ENCODE assay signal across 4 fruit fly cellular contexts in the genomic region with DNA sequence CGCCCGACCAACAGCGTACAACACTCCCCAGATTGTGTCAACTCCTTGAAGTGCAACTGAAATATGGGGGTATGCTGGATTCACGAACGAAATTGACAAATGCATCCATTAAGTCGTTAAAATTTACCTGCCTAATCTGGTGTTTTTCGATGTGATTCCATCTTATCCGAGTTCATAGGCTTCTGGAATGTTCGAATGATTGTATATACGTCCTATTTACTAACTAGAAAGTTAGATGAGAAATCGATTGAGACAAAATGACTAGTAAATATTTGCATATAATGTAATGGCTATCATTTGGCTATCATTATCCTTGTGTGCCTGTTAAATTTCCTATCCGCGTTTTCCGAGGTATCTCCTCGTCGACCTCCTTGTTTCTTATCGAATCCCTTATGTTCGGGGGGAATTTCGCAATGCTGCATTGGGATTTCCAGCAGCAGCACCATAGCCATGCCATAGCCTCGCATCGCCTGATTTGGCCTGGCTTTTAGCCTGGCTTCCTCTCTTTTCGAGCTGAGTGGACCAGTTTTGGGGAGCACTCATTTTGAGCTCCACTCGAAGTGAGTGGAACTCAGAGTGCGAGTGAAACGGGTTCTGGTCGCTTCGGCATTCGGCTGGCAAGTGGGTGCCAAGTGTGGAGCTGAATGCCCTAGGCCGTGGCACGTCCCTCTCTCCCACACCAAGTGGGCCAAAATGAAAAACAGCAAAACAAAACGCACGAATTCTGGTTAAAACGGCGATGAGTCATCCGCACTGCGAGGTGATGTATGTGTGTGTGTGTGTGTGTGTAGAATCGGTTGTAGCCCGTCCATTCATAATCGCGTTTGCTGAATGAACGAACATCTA.
TF ChIP-seq lines count a peak whose summit lies in the region.

No protein-coding gene starts in this region.

TF ChIP-seq in whole organism, embryonic, 481 proteins besides CTCF, POLR2A, EP300 and RAD21 (continued from another document and continues in another):
- TF ChIP-seq ci (GFP tag; IDR thresholded peaks at IDR 0.05; lab: Robert Waterston, UW) (peak; percentile 29; the same call in 1 of the 3 replicates), CG8089 (GFP tag; optimal IDR thresholded peaks at IDR 0.05; lab: Kevin White, UChicago) (no peak), CG8765 (GFP tag; IDR thresholded peaks at IDR 0.05; lab: Robert Waterston, UW) (no peak), rib (GFP tag; IDR thresholded peaks at IDR 0.05; lab: Robert Waterston, UW) (peak; percentile 49; the same call in 1 of the 2 replicates), CG1602 (GFP tag; optimal IDR thresholded peaks at IDR 0.05; lab: Kevin White, UChicago) (no peak), bbx (GFP tag; IDR thresholded peaks at IDR 0.05; lab: Robert Waterston, UW; ENCODE audit: partially characterized antibody) (peak; percentile 60; the same call in 1 of the 2 replicates), CG2202 (tag; optimal IDR thresholded peaks at IDR 0.05; lab: Kevin White, UChicago) (no peak), CG12744 (GFP tag; optimal IDR thresholded peaks at IDR 0.05; lab: Kevin White, UChicago) (no peak), CG34224 (GFP tag; IDR thresholded peaks at IDR 0.05; lab: Robert Waterston, UW; ENCODE audit: partially characterized antibody) (peak; percentile 15; the same call in 1 of the 3 replicates), CHES-1-like (GFP tag; optimal IDR thresholded peaks at IDR 0.05; lab: Kevin White, UChicago) (no peak), Vsx1 (GFP tag; optimal IDR thresholded peaks at IDR 0.05; lab: Kevin White, UChicago) (no peak), sna (GFP tag; IDR thresholded peaks at IDR 0.05; lab: Robert Waterston, UW; ENCODE audit: partially characterized antibody) (no peak), CG9215 (GFP tag; IDR thresholded peaks at IDR 0.05; lab: Robert Waterston, UW) (no peak), Scr (GFP tag; IDR thresholded peaks at IDR 0.05; lab: Robert Waterston, UW; ENCODE audit: partially characterized antibody) (peak; percentile 53), ash1 (GFP tag; optimal IDR thresholded peaks at IDR 0.05; lab: Kevin White, UChicago) (no peak), abd-A (tag; optimal IDR thresholded peaks at IDR 0.05; lab: Kevin White, UChicago) (peak; percentile 47), bsh (GFP tag; optimal IDR thresholded peaks at IDR 0.05; lab: Kevin White, UChicago) (no peak), nmo (GFP tag; optimal IDR thresholded peaks at IDR 0.05; lab: Kevin White, UChicago) (no peak), D19B (GFP tag; optimal IDR thresholded peaks at IDR 0.05; lab: Kevin White, UChicago) (no peak), Rfx (GFP tag; IDR thresholded peaks at IDR 0.05; lab: Robert Waterston, UW) (no peak), CG6854 (GFP tag; optimal IDR thresholded peaks at IDR 0.05; lab: Kevin White, UChicago) (no peak), CG14441 (GFP tag; IDR thresholded peaks at IDR 0.05; lab: Robert Waterston, UW) (no peak; the same call in 1 of the 2 replicates), H15 (GFP tag; IDR thresholded peaks at IDR 0.05; lab: Robert Waterston, UW) (no peak), inv (GFP tag; IDR thresholded peaks at IDR 0.05; lab: Robert Waterston, UW; ENCODE audit: partially characterized antibody) (peak; percentile 16; the same call in 1 of the 2 replicates), Ets97D (GFP tag; optimal IDR thresholded peaks at IDR 0.05; lab: Kevin White, UChicago) (no peak), seq (GFP tag; IDR thresholded peaks at IDR 0.05; lab: Robert Waterston, UW) (no peak), Doc2 (GFP tag; IDR thresholded peaks at IDR 0.05; lab: Robert Waterston, UW) (no peak), Sox100B (GFP tag; optimal IDR thresholded peaks at IDR 0.05; lab: Kevin White, UChicago) (no peak), CG15601 (tag; optimal IDR thresholded peaks at IDR 0.05; lab: Kevin White, UChicago) (no peak)

TF ChIP-seq in whole organism, prepupa, 60 proteins besides CTCF, POLR2A, EP300 and RAD21 (continued from another document and continues in another):
- TF ChIP-seq CG6163 (GFP tag; IDR thresholded peaks at IDR 0.05; lab: Robert Waterston, UW) (peak; percentile 53; the same call in 2 of the 3 replicates), CG9139 (GFP tag; optimal IDR thresholded peaks at IDR 0.05; lab: Kevin White, UChicago) (peak; percentile 22), CG3919 (GFP tag; optimal IDR thresholded peaks at IDR 0.05; lab: Kevin White, UChicago) (peak; percentile 60), Eip93F (GFP tag; optimal IDR thresholded peaks at IDR 0.05; lab: Kevin White, UChicago) (no peak), CG6808 (GFP tag; optimal IDR thresholded peaks at IDR 0.05; lab: Kevin White, UChicago) (peak; percentile 67), CG6854 (GFP tag; optimal IDR thresholded peaks at IDR 0.05; lab: Kevin White, UChicago) (no peak), Met (GFP tag; optimal IDR thresholded peaks at IDR 0.05; lab: Kevin White, UChicago) (peak; percentile 73), Smox (GFP tag; optimal IDR thresholded peaks at IDR 0.05; lab: Kevin White, UChicago) (peak; percentile 65), CG8632 (GFP tag; optimal IDR thresholded peaks at IDR 0.05; lab: Kevin White, UChicago) (peak; percentile 56), Eip78C (GFP tag; lab: Kevin White, UChicago) (peak; percentile 90), cyc (GFP tag; optimal IDR thresholded peaks at IDR 0.05; lab: Kevin White, UChicago) (peak; percentile 54), topi (GFP tag; optimal IDR thresholded peaks at IDR 0.05; lab: Kevin White, UChicago) (peak; percentile 76), CG11294 (GFP tag; IDR thresholded peaks at IDR 0.05; lab: Robert Waterston, UW) (no peak), dac (GFP tag; optimal IDR thresholded peaks at IDR 0.05; lab: Kevin White, UChicago) (no peak), CG3032 (tag; optimal IDR thresholded peaks at IDR 0.05; lab: Kevin White, UChicago) (peak; percentile 56), achi (GFP tag; optimal IDR thresholded peaks at IDR 0.05; lab: Kevin White, UChicago) (peak; percentile 56), fkh (GFP tag; optimal IDR thresholded peaks at IDR 0.05; lab: Kevin White, UChicago) (no peak), CG16779 (tag; optimal IDR thresholded peaks at IDR 0.05; lab: Kevin White, UChicago) (no peak), ss (GFP tag; optimal IDR thresholded peaks at IDR 0.05; lab: Kevin White, UChicago) (peak; percentile 18 to 38), CG8119 (GFP tag; IDR thresholded peaks at IDR 0.05; lab: Robert Waterston, UW) (no peak), vri (GFP tag; optimal IDR thresholded peaks at IDR 0.05; lab: Kevin White, UChicago) (peak; percentile 26), Ets96B (tag; optimal IDR thresholded peaks at IDR 0.05; lab: Kevin White, UChicago) (peak; percentile 47), Lpt (GFP tag; optimal IDR thresholded peaks at IDR 0.05; lab: Kevin White, UChicago) (peak; percentile 20), CG10669 (GFP tag; optimal IDR thresholded peaks at IDR 0.05; lab: Kevin White, UChicago) (peak; percentile 54), CG15336 (GFP tag; IDR thresholded peaks at IDR 0.05; lab: Robert Waterston, UW) (no peak), CG34406 (GFP tag; optimal IDR thresholded peaks at IDR 0.05; lab: Kevin White, UChicago) (peak; percentile 55), CG11902 (GFP tag; optimal IDR thresholded peaks at IDR 0.05; lab: Kevin White, UChicago) (peak; percentile 43), spab (GFP tag; optimal IDR thresholded peaks at IDR 0.05; lab: Kevin White, UChicago) (peak; percentile 34), dsx (GFP tag; optimal IDR thresholded peaks at IDR 0.05; lab: Kevin White, UChicago; ENCODE audit: poor library complexity, severe bottlenecking) (peak; percentile 20), fd85E (GFP tag; optimal IDR thresholded peaks at IDR 0.05; lab: Kevin White, UChicago) (no peak), CG8319 (GFP tag; optimal IDR thresholded peaks at IDR 0.05; lab: Kevin White, UChicago) (peak; percentile 41)

TF ChIP-seq in whole organism, pupa, 21 proteins besides CTCF, POLR2A, EP300 and RAD21 (continued from another document):
- TF ChIP-seq CG17806 (tag; optimal IDR thresholded peaks at IDR 0.05; lab: Kevin White, UChicago): peak; percentile 36

TF ChIP-seq in whole organism, wandering third instar larva, 38 proteins besides CTCF, POLR2A, EP300 and RAD21 (continued from another document):
- TF ChIP-seq woc (GFP tag; optimal IDR thresholded peaks at IDR 0.05; lab: Kevin White, UChicago): peak; percentile 86
- TF ChIP-seq fru (GFP tag; optimal IDR thresholded peaks at IDR 0.05; lab: Kevin White, UChicago): peak; percentile 54
- TF ChIP-seq sv (GFP tag; optimal IDR thresholded peaks at IDR 0.05; lab: Kevin White, UChicago): no peak
- peak; percentile 38 for TF ChIP-seq pan (optimal IDR thresholded peaks at IDR 0.05; lab: Kevin White, UChicago)
- TF ChIP-seq Hr78 (GFP tag; optimal IDR thresholded peaks at IDR 0.05; lab: Kevin White, UChicago): no peak
- no peak for TF ChIP-seq sage (GFP tag; optimal IDR thresholded peaks at IDR 0.05; lab: Kevin White, UChicago)
- TF ChIP-seq Mio (GFP tag; optimal IDR thresholded peaks at IDR 0.05; lab: Kevin White, UChicago): no peak
- no peak for TF ChIP-seq CrebA (GFP tag; optimal IDR thresholded peaks at IDR 0.05; lab: Kevin White, UChicago; ENCODE audit: borderline replicate concordance)
- TF ChIP-seq Sp1 (GFP tag; optimal IDR thresholded peaks at IDR 0.05; lab: Kevin White, UChicago): peak; percentile 17
- TF ChIP-seq ey (GFP tag; optimal IDR thresholded peaks at IDR 0.05; lab: Kevin White, UChicago): peak; percentile 39
- peak; percentile 28 for TF ChIP-seq HLH106 (tag; optimal IDR thresholded peaks at IDR 0.05; lab: Kevin White, UChicago)
- no peak for TF ChIP-seq CG32264 (GFP tag; optimal IDR thresholded peaks at IDR 0.05; lab: Kevin White, UChicago)
- no peak for TF ChIP-seq Hr83 (GFP tag; optimal IDR thresholded peaks at IDR 0.05; lab: Kevin White, UChicago; ENCODE audit: poor library complexity, severe bottlenecking)
- TF ChIP-seq Abd-B (GFP tag; optimal IDR thresholded peaks at IDR 0.05; lab: Kevin White, UChicago): no peak
- TF ChIP-seq Rel (GFP tag; optimal IDR thresholded peaks at IDR 0.05; lab: Kevin White, UChicago): no peak
- TF ChIP-seq Rel (tag; optimal IDR thresholded peaks at IDR 0.05; lab: Kevin White, UChicago): peak; percentile 83
- no peak for TF ChIP-seq usp (GFP tag; optimal IDR thresholded peaks at IDR 0.05; lab: Kevin White, UChicago)
